Fruit fly (Drosophila melanogaster) whole organism, embryonic: ENCODE measurements around the gene CSN6.

Experiments used
- Antp ChIP-seq: fragments of 200-800 bp; sonication (Bioruptor generic); optimal IDR thresholded peaks from 3 replicates; lab custom pipeline; 2016; ENCODE audit warnings: missing biosample characterization, missing genetic modification characterization
- Bgb ChIP-seq: fragments of 200-800 bp; sonication (Bioruptor generic); IDR thresholded peaks from 2 replicates; pipeline ENCODE4 v1.3.6; 2022; ENCODE audit warnings: missing biosample characterization, missing genetic modification characterization; ENCODE audit not compliant: partially characterized antibody
- C15 ChIP-seq: fragments of 200-800 bp; sonication (Bioruptor generic); IDR thresholded peaks from 3 replicates; pipeline ENCODE4 v1.3.6; 2022; ENCODE audit warnings: missing biosample characterization, missing genetic modification characterization
- CG10366 ChIP-seq: fragments of 200-800 bp; sonication (Bioruptor generic); IDR thresholded peaks from 2 replicates; pipeline ENCODE4 v1.3.6; 2022; ENCODE audit warnings: missing biosample characterization, missing genetic modification characterization
- CG11560 ChIP-seq: fragments of 200-800 bp; sonication (Bioruptor generic); IDR thresholded peaks from 3 replicates; pipeline ENCODE4 v1.3.6; 2022; ENCODE audit warnings: missing biosample characterization, missing genetic modification characterization
- CG12659 ChIP-seq: fragments of 200-800 bp; sonication (Bioruptor generic); optimal IDR thresholded peaks from 3 replicates; lab custom pipeline; 2017; ENCODE audit warnings: mild to moderate bottlenecking, missing biosample characterization, missing genetic modification reagents, missing genetic modification characterization
- CG14014 ChIP-seq: fragments of 200-800 bp; sonication (Bioruptor generic); IDR thresholded peaks from 2 replicates; pipeline ENCODE4 v1.3.6; 2022; ENCODE audit warnings: missing biosample characterization, missing genetic modification characterization
- CG14710 ChIP-seq: fragments of 200-800 bp; sonication (Bioruptor generic); optimal IDR thresholded peaks from 3 replicates; lab custom pipeline; 2019; ENCODE audit warnings: missing biosample characterization, mild to moderate bottlenecking, missing genetic modification characterization, moderate library complexity
- CG14965 ChIP-seq: fragments of 200-800 bp; sonication (Bioruptor generic); optimal IDR thresholded peaks from 2 replicates; lab custom pipeline; 2016; ENCODE audit warnings: missing biosample characterization, missing genetic modification characterization, borderline replicate concordance
- CG17186 ChIP-seq: fragments of 200-800 bp; sonication (Bioruptor generic); optimal IDR thresholded peaks from 3 replicates; lab custom pipeline; 2017; ENCODE audit warnings: missing biosample characterization, missing genetic modification reagents, missing genetic modification characterization
- CG17612 ChIP-seq: fragments of 200-800 bp; sonication (Bioruptor generic); IDR thresholded peaks from 2 replicates; pipeline ENCODE4 v1.3.6; 2022; ENCODE audit warnings: missing biosample characterization, missing genetic modification characterization
- CG31441 ChIP-seq: fragments of 200-800 bp; sonication (Bioruptor generic); IDR thresholded peaks from 2 replicates; pipeline ENCODE4 v1.3.6; 2022; ENCODE audit warnings: missing biosample characterization, missing genetic modification characterization
- CG34224 ChIP-seq: fragments of 200-800 bp; sonication (Bioruptor generic); IDR thresholded peaks from 3 replicates; pipeline ENCODE4 v1.3.6; 2022; ENCODE audit warnings: missing biosample characterization, missing genetic modification characterization; ENCODE audit not compliant: partially characterized antibody
- CG6175 ChIP-seq: fragments of 200-800 bp; sonication (Bioruptor generic); IDR thresholded peaks from 3 replicates; pipeline ENCODE4 v1.3.6; 2022; ENCODE audit warnings: missing biosample characterization, missing genetic modification characterization
- CG6689 ChIP-seq: fragments of 200-800 bp; sonication (Bioruptor generic); IDR thresholded peaks from 2 replicates; pipeline ENCODE4 v1.3.6; 2022; ENCODE audit warnings: missing biosample characterization, missing genetic modification characterization
- CG7786 ChIP-seq: fragments of 200-800 bp; sonication (Bioruptor generic); optimal IDR thresholded peaks from 2 replicates; lab custom pipeline; 2016; ENCODE audit warnings: missing biosample characterization, missing genetic modification characterization
- CG7839 ChIP-seq: fragments of 200-800 bp; sonication (Bioruptor generic); optimal IDR thresholded peaks from 3 replicates; lab custom pipeline; 2018; ENCODE audit warnings: missing biosample characterization, mild to moderate bottlenecking, missing genetic modification characterization, moderate library complexity
- CG7987 ChIP-seq: fragments of 200-800 bp; sonication (Bioruptor generic); optimal IDR thresholded peaks from 2 replicates; lab custom pipeline; 2018; ENCODE audit warnings: missing biosample characterization, mild to moderate bottlenecking, missing genetic modification characterization, moderate library complexity
- Camta ChIP-seq: fragments of 200-800 bp; sonication (Bioruptor generic); optimal IDR thresholded peaks from 2 replicates; lab custom pipeline; 2016; ENCODE audit warnings: missing biosample characterization, missing genetic modification characterization
- D19B ChIP-seq: fragments of 200-800 bp; sonication (Bioruptor generic); optimal IDR thresholded peaks from 2 replicates; lab custom pipeline; 2017; ENCODE audit warnings: missing biosample characterization, mild to moderate bottlenecking, missing genetic modification characterization
- Dbx ChIP-seq: fragments of 200-800 bp; sonication (Bioruptor generic); IDR thresholded peaks from 3 replicates; pipeline ENCODE4 v1.3.6; 2022; ENCODE audit warnings: missing biosample characterization, missing genetic modification characterization
- Dll ChIP-seq: fragments of 200-800 bp; sonication (Bioruptor generic); IDR thresholded peaks from 4 replicates; pipeline ENCODE4 v1.3.6; 2022; ENCODE audit warnings: missing biosample characterization, missing genetic modification characterization; ENCODE audit not compliant: partially characterized antibody
- E2f2 ChIP-seq: fragments of 200-800 bp; sonication (Bioruptor generic); IDR thresholded peaks from 2 replicates; pipeline ENCODE4 v1.3.6; 2022; ENCODE audit warnings: missing biosample characterization, missing genetic modification characterization
- Fer1 ChIP-seq: fragments of 200-800 bp; sonication (Bioruptor generic); optimal IDR thresholded peaks from 2 replicates; lab custom pipeline; 2017; ENCODE audit warnings: missing biosample characterization, mild to moderate bottlenecking, missing genetic modification characterization
- Gsc ChIP-seq: fragments of 200-800 bp; sonication (Bioruptor generic); IDR thresholded peaks from 2 replicates; pipeline ENCODE4 v1.3.6; 2022; ENCODE audit warnings: missing biosample characterization, missing genetic modification characterization
- MBD-R2 ChIP-seq: fragments of 200-800 bp; sonication (Bioruptor generic); IDR thresholded peaks from 2 replicates; pipeline ENCODE4 v1.3.6; 2022; ENCODE audit warnings: missing biosample characterization, missing genetic modification characterization
- Mes4 ChIP-seq: fragments of 200-800 bp; sonication (Bioruptor generic); optimal IDR thresholded peaks from 2 replicates; lab custom pipeline; 2016; ENCODE audit warnings: missing biosample characterization, missing genetic modification characterization
- Myb ChIP-seq: fragments of 200-800 bp; sonication (Bioruptor generic); optimal IDR thresholded peaks from 2 replicates; lab custom pipeline; 2016; ENCODE audit warnings: missing biosample characterization, missing genetic modification characterization
- Poxn ChIP-seq: fragments of 200-800 bp; sonication (Bioruptor generic); IDR thresholded peaks from 2 replicates; pipeline ENCODE4 v1.3.6; 2022; ENCODE audit warnings: missing biosample characterization, missing genetic modification characterization
- Scr ChIP-seq: fragments of 200-800 bp; sonication (Bioruptor generic); IDR thresholded peaks from 2 replicates; pipeline ENCODE4 v1.3.6; 2022; ENCODE audit warnings: missing biosample characterization, missing genetic modification characterization; ENCODE audit not compliant: partially characterized antibody
- ab ChIP-seq: fragments of 200-800 bp; sonication (Bioruptor generic); optimal IDR thresholded peaks from 2 replicates; lab custom pipeline; 2016; ENCODE audit warnings: missing biosample characterization, missing genetic modification characterization
- crp ChIP-seq, 2 experiments: fragments of 200-800 bp; sonication (Bioruptor generic); optimal IDR thresholded peaks; 2 replicates in 1 of 2; 3 replicates in 1 of 2; lab custom pipeline; 2017; ENCODE audit warnings: missing biosample characterization in 2 of 2, missing genetic modification characterization in 2 of 2, mild to moderate bottlenecking in 1 of 2, moderate library complexity in 1 of 2
- da ChIP-seq: fragments of 200-800 bp; sonication (Bioruptor generic); optimal IDR thresholded peaks from 2 replicates; lab custom pipeline; 2016; ENCODE audit warnings: missing biosample characterization, missing genetic modification characterization
- emc ChIP-seq: fragments of 200-800 bp; sonication (Bioruptor generic); optimal IDR thresholded peaks from 2 replicates; lab custom pipeline; 2016; ENCODE audit warnings: missing biosample characterization, missing genetic modification characterization
- fd96Cb ChIP-seq: fragments of 200-800 bp; sonication (Bioruptor generic); optimal IDR thresholded peaks from 2 replicates; lab custom pipeline; 2018; ENCODE audit warnings: missing biosample characterization, mild to moderate bottlenecking, missing genetic modification characterization, moderate library complexity
- hbn ChIP-seq: fragments of 200-800 bp; sonication (Bioruptor generic); IDR thresholded peaks from 2 replicates; pipeline ENCODE4 v1.3.6; 2022; ENCODE audit warnings: missing biosample characterization, missing genetic modification characterization; ENCODE audit not compliant: partially characterized antibody
- hth ChIP-seq: fragments of >200 bp; optimal IDR thresholded peaks from 2 replicates; lab custom pipeline; 2017; ENCODE audit warnings: inconsistent platforms
- lmd ChIP-seq: fragments of 200-800 bp; sonication (Bioruptor generic); IDR thresholded peaks from 2 replicates; pipeline ENCODE4 v1.3.6; 2022; ENCODE audit warnings: missing biosample characterization, missing genetic modification characterization
- nerfin-2 ChIP-seq: fragments of 200-800 bp; sonication (Bioruptor generic); IDR thresholded peaks from 2 replicates; pipeline ENCODE4 v1.3.6; 2022; ENCODE audit warnings: missing biosample characterization, missing genetic modification characterization; ENCODE audit not compliant: partially characterized antibody
- otp ChIP-seq: fragments of 200-800 bp; sonication (Bioruptor generic); IDR thresholded peaks from 3 replicates; pipeline ENCODE4, ENCODE4 v1.3.6; 2022; ENCODE audit warnings: missing biosample characterization, missing genetic modification characterization
- p53 ChIP-seq: fragments of 200-800 bp; sonication (Bioruptor generic); optimal IDR thresholded peaks from 2 replicates; lab custom pipeline; 2016; ENCODE audit warnings: missing biosample characterization, missing genetic modification characterization
- peb ChIP-seq: fragments of 200-800 bp; sonication (Bioruptor generic); IDR thresholded peaks from 2 replicates; pipeline ENCODE4 v1.3.6; 2022; ENCODE audit warnings: missing biosample characterization, missing genetic modification characterization
- phol ChIP-seq: fragments of 200-800 bp; sonication (Bioruptor generic); optimal IDR thresholded peaks from 3 replicates; lab custom pipeline; 2018; ENCODE audit warnings: missing biosample characterization, mild to moderate bottlenecking, missing genetic modification characterization, moderate library complexity
- pnt ChIP-seq: fragments of 200-800 bp; sonication (Bioruptor generic); optimal IDR thresholded peaks from 3 replicates; lab custom pipeline; 2016; ENCODE audit warnings: missing biosample characterization, missing genetic modification characterization
- pzg ChIP-seq: fragments of 200-800 bp; sonication (Bioruptor generic); optimal IDR thresholded peaks from 3 replicates; lab custom pipeline; 2018; ENCODE audit warnings: missing biosample characterization, mild to moderate bottlenecking, missing genetic modification characterization, moderate library complexity
- sc ChIP-seq, 3 experiments: fragments of >200 bp in 2 of 3; fragments of 200-800 bp in 1 of 3; sonication (Bioruptor generic) in 1 of 3; optimal IDR thresholded peaks; 2 replicates in 2 of 3; 3 replicates in 1 of 3; lab custom pipeline; 2017; ENCODE audit warnings: mild to moderate bottlenecking in 1 of 3, missing biosample characterization in 1 of 3, missing genetic modification characterization in 1 of 3, missing genetic modification reagents in 1 of 3
- sim ChIP-seq: fragments of 200-800 bp; sonication (Bioruptor generic); IDR thresholded peaks from 2 replicates; pipeline ENCODE4 v1.3.6; 2022; ENCODE audit warnings: missing biosample characterization, missing genetic modification characterization
- tin ChIP-seq: fragments of 200-800 bp; sonication (Bioruptor generic); optimal IDR thresholded peaks from 3 replicates; lab custom pipeline; 2016; ENCODE audit warnings: missing biosample characterization, missing genetic modification characterization
- toy ChIP-seq: fragments of 200-800 bp; sonication (Bioruptor generic); IDR thresholded peaks from 2 replicates; pipeline ENCODE4 v1.3.6; 2022; ENCODE audit warnings: missing biosample characterization, missing genetic modification characterization
- usp ChIP-seq: fragments of >200 bp; optimal IDR thresholded peaks from 2 replicates; lab custom pipeline; 2017; ENCODE audit warnings: missing biosample characterization, missing genetic modification characterization
- zen ChIP-seq: fragments of 200-800 bp; sonication (Bioruptor generic); optimal IDR thresholded peaks from 3 replicates; lab custom pipeline; 2018; ENCODE audit warnings: missing biosample characterization, mild to moderate bottlenecking, missing genetic modification characterization, moderate library complexity

CSN6 gene

DNA sequence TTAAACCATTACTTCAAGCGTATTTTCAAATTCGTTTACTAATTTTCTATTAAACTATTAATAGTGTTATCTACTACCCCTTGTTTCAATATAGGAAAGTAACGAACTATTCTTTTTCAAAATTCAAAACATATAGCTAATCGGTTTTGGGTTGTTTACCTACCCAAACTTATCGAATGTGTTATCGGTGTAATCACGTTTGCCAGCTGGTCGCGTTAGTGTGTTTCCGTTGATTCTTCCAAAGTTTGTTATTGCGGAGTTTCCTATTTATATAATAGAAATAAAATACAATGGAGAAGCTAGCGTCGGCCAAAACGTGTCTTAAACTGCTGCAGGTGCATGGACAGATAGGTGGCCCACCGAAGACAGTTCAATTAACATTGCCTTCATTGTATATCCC lies 37.7 kb downstream of the CSN6 start, which contains the start of gene mRpL45 (continued):
- TF ChIP-seq CG14014 (GFP tag; lab: Robert Waterston, UW) (no peak), Scr (peak; percentile 54), Gsc (GFP tag; lab: Robert Waterston, UW) (no peak), fd96Cb (tag; lab: Kevin White, UChicago) (no peak), E2f2 (GFP tag; lab: Robert Waterston, UW) (peak; percentile 67), lmd (GFP tag; lab: Robert Waterston, UW) (no peak), emc (GFP tag; lab: Kevin White, UChicago) (no peak), hbn (peak; percentile 22; the same call in 1 of the 2 replicates), Camta (GFP tag; lab: Kevin White, UChicago) (no peak), toy (GFP tag; lab: Robert Waterston, UW) (no peak), D19B (no peak), MBD-R2 (GFP tag; lab: Robert Waterston, UW) (peak; percentile 84), sim (no peak), nerfin-2 (GFP tag; lab: Robert Waterston, UW) (peak; percentile 55; the same call in 1 of the 2 replicates), Poxn (GFP tag; lab: Robert Waterston, UW) (no peak), CG7987 (GFP tag; lab: Kevin White, UChicago) (no peak), phol (tag; lab: Kevin White, UChicago) (no peak), CG14710 (peak; percentile 9), CG31441 (no peak), pzg (GFP tag; lab: Kevin White, UChicago) (peak; percentile 50), CG17612 (no peak), usp (GFP tag; lab: Kevin White, UChicago) (no peak), CG7839 (tag; lab: Kevin White, UChicago) (no peak), Dbx (GFP tag; lab: Robert Waterston, UW) (no peak), CG6689 (GFP tag; lab: Robert Waterston, UW) (no peak), otp (GFP tag; lab: Robert Waterston, UW) (no peak), peb (GFP tag; lab: Robert Waterston, UW) (no peak), CG6175 (GFP tag; lab: Robert Waterston, UW) (no peak), pnt (GFP tag; lab: Kevin White, UChicago) (no peak), CG34224 (GFP tag; lab: Robert Waterston, UW) (peak; percentile 78), C15 (GFP tag; lab: Robert Waterston, UW) (no peak), CG14965 (no peak), CG11560 (tag; lab: Robert Waterston, UW) (peak; percentile 97), CG10366 (GFP tag; lab: Robert Waterston, UW) (no peak), hth (lab: Kevin White, UChicago) (no peak), zen (tag; lab: Kevin White, UChicago) (peak; percentile 12), CG7786 (GFP tag; lab: Kevin White, UChicago) (no peak), CG17186 (GFP tag; lab: Kevin White, UChicago) (no peak), da (GFP tag; lab: Kevin White, UChicago) (no peak), Myb (GFP tag; lab: Kevin White, UChicago) (peak; percentile 85), ab (GFP tag; lab: Kevin White, UChicago) (no peak), Mes4 (GFP tag; lab: Kevin White, UChicago) (no peak), CG12659 (GFP tag; lab: Kevin White, UChicago) (peak; percentile 19), Fer1 (no peak), Antp (GFP tag; lab: Kevin White, UChicago) (no peak), sc (optimal IDR thresholded peaks at IDR 0.05; lab: Kevin White, UChicago) (no peak), sc (GFP tag; optimal IDR thresholded peaks at IDR 0.05; lab: Kevin White, UChicago) (no peak), Dll (0 out of 4 replicates have a peak, but pooled peaks have one; percentile 34), Bgb (GFP tag; lab: Robert Waterston, UW) (peak; percentile 66), crp (GFP tag; optimal IDR thresholded peaks at IDR 0.05; lab: Kevin White, UChicago) (peak in 1 of 2 experiments; percentile 80), tin (GFP tag; lab: Kevin White, UChicago) (no peak), p53 (GFP tag; lab: Kevin White, UChicago) (no peak)
